Fruit fly (Drosophila melanogaster) whole organism, larva: ENCODE results near the gene CG14440.
A peak's percentile ranks its signal among the peaks of the same experiment; 100 is the strongest.

Experiments used
- noc ChIP-seq: fragments of 200-800 bp; sonication (Bioruptor generic); optimal IDR thresholded peaks from 3 replicates; lab custom pipeline; 2019; ENCODE audit warnings: missing biosample characterization, mild to moderate bottlenecking, missing genetic modification characterization, moderate library complexity

Gene CG14440

DNA sequence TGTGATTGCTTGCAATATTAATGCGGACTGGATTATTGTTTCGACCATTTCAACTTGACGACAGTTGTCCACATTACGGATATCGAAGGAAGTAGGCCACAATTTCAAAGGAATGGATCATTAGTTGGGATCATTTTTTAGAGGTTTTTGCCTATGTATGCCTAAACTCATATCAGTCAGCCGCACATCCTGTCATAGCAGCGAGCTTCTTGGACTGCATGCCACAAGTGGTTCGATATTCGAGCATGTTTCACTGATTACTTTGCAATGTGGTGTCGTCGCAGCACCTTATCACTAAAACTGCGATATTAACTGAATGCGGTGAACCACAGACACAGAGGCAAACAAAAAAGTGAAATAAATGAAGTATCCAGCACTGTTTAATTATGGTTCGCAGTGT, 34.4 kb downstream of the CG14440 start:
- no peak for TF ChIP-seq noc (tag; lab: Kevin White, UChicago)

DNA sequence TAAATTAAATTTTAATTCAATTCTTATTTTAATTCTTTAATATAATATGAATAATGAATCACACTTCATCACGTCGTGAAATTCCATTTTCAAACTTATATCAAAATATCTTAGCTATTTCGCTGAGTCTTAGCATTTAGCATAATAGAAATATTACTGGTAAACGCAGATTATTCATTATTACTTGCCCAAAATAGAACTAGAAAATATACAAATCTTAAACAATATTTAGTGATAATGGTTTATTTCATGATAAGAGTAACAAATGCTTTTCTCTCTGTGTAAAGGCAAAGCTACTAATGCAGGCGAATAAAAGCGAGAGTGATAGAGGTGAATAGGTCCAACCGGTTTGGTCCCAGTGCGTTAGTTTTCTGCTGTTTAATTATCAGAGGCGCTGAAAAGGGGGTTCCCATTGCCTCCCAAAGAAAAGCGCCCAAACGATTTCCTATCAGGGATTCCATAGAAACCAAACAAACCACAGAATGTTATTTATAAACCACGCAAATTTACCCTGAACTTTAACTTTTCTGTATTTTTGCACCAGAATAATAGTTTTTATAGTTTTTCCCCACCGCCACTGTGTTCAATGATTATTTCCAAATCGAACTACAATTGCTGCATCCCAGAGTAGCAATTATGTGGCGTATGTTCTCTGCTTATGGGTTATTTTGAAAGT, 35.4 kb downstream of the CG14440 start:
- no peak for TF ChIP-seq noc (tag; lab: Kevin White, UChicago)

DNA sequence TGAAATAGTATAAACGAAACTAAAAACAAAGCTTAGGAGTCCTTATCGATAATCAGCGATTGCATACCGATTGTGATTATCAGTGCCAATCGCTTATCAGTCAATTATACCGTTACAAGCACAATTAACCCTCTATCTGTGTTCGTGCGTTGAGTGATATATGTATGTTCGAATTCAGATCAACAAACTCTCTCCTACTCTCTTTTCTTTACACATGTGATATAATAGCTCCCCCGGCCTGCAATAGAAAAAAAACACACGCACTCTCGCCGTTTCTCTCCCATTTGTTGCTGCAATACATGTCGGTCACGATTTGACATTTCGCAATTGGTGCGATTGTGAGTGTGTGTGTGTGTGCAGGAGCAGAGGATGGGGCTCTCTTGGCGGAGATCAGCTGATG, 36.0 kb downstream of the CG14440 start:
- no peak for TF ChIP-seq noc (tag; lab: Kevin White, UChicago)

DNA sequence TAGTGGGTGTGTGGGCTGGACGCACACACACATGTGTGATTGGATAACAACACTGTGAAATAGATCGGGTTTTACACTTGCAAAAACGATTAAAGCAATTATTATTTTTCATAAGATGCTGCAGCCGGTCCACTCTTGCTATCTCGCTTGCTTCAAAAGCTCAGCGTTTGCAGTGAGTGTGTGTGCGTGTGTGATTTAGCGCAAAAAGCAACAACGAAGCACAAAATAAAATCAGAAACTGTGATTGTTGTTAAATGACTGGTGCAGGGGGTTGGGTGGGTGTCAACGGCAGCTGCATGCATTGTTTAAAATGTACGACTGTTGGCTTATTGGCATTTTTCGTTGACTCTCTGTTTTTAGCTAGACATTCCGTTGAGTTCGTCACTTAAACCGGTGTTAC, 36.5 kb downstream of the CG14440 start:
- no peak for TF ChIP-seq noc (tag; lab: Kevin White, UChicago)

DNA sequence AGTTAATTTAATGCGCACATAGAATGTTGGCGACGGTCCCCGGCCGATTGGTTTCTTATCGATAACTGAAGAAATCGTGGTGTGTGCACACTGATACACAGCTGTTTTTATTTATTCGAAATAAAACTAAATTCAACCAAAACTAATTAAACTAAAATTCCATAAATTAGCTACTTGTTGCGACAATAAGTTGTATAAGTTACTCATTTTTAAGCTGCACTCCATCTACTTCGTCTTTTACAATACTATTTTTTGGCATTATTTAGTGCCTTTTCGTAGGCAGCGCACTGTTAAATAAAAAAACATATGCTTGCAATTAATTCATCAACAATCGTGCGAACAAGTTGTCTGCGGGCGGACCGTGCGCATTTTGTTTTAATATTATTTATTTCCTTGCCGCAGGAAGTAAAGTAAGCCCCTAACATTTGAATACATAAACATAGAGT, 37.0 kb downstream of the CG14440 start, which contains the start of the genes CG3224 and Ctr1A:
Gene CG3224, minus strand, starts transcription at position 71 of the 446 bp plus-strand sequence.
Gene Ctr1A, plus strand, starts transcription at position 256 of the 446 bp plus-strand sequence.
- TF ChIP-seq noc (tag; lab: Kevin White, UChicago): peak; percentile 14

DNA sequence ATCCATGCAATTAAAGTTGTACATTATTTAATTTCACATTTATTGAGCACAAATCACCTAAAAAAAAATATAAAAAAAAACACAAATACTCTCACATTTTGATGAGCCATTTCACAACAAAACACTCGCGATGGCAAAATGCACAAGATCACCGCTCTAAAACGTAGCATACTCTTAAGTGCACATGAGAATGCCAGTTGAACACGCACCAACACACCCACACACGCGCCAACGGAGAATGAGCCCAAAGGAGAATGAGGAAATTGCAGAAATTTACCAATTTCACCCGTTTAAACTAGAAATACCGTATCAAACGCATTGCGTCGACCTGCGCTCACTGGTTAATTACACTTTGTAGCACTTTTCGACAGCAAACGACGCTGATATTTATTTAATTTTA, 38.4 kb downstream of the CG14440 start:
- no peak for TF ChIP-seq noc (tag; lab: Kevin White, UChicago)

DNA sequence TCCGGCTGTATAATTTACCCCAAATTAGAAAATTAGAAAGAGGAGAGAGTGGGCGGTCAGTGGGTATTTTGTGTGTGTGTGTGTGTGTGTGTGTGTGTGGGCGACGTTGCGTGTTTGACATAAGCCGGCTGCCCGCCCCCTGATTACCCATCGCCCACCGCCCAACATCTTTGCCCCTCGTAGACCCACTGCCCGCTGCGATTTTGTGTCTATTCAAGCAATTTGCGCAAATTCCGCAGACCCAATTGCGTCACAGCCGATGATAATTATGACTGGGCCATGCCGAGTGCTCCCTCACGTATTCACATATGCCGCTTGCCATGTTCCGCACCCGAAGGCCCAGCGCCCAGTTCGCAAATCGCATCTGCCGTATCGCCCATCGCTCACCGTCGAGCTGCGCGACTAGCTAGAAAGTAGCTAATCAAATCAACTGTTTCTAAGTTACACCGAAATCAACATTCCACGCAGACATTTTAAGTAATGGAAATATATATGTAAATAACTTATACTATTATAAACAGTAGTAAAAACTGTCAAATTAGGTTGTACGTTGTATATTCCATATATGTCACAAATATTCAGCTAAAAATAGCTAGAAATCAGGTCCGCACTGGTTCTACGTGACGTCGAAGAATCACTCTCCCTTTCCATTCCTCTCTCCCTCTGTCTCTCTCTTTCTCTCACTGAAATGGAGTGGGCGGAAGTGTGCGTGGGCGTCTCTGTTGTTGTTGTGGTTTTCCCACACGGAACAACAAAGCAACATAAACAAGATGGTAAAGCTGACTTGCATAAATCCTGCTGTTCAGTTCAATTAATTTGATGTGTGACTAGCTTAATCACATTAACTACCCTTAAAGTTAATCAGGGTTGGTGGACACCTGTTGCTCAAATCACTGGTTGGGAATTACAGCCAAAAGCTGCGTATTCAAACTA, 41.5 kb downstream of the CG14440 start:
- peak; percentile 74 for TF ChIP-seq noc (tag; lab: Kevin White, UChicago)

DNA sequence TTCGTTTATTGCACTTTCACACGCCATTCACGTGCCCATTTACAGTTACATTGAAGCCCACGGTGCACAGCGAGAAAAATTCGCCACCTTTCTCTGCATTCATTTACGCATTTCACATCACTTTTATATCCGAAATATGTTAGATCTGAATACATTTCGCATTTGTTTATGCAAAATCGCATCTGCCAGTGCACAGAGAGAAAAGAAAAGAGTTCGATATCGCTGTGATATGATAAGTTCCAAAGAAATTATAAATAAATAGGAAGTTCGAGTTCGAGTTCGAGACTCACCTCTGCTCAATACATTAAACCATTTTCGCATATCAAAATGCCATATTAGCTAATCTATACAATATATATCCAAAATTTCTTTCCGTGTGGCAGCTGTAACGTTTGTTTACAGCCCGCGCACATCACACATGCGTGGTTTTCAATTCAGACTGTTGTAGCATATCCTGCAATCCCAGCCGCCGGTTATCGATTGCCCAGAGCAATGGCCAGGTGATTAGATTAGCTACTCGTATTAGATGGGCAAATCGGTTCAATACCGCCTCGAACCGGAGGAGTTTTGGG, 42.3 kb downstream of the CG14440 start:
- TF ChIP-seq noc (tag; lab: Kevin White, UChicago): peak; percentile 80

DNA sequence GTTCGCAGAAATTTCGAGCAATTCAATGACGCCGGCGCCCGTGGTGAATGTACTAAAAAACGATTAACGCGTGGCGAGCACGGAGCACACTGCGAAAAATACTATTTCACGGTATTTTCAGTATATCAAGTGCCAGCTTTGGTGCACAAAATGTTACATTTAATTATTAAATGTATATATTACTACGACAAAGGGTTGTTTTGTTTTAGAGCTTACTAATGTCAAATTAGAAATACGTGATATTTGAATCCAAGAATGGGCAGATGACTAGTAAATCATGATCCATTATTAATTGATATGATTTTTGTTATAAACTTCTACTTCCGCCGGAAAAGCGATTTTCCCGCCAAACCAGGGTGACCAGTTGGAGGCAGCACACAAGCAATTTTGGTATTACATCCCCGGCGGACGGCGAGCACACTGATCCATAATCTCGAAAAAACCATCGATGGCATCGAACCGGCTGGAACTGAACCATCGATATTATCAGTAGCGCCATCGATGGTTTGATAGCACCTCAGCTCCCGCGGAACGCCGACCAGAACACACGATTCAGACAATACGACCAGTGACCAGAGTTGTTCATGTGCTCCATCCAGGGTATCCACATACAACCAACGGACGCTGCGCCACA, 44.1 kb downstream of the CG14440 start, which contains the start of the genes CG3226 and Cdc7:
Gene CG3226, minus strand, starts transcription at position 51 of the 634 bp plus-strand sequence.
Gene Cdc7, plus strand, starts transcription at position 344 of the 634 bp plus-strand sequence.
- peak; percentile 66 for TF ChIP-seq noc (tag; lab: Kevin White, UChicago)

DNA sequence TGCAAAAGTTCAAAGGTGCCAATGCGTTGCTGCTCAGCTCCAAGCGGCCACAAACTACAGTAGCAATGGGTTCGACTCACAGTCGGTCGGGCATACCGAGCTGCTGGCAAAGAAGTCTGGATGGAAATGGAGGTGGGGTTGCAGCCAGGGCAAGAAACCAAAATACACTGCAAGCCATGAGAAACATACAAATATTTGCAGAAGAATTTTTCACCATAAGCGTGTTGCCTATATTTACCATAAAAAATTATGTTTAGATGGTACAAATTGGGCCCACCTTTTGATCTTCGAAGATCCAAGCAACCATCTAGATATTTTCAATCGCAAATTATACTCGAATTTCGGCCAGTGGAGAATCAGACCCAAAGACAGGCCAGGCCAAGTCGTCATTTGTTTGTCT, 51.5 kb downstream of the CG14440 start:
- no peak for TF ChIP-seq noc (tag; lab: Kevin White, UChicago)
